Worm (Caenorhabditis elegans): ENCODE results near the gene eif-2Bgamma.

Gene eif-2Bgamma

ce11 chrII:6927034-6927433 is 40.4 kb downstream of the eif-2Bgamma start:
- TF ChIP-seq nhr-48 (tag; optimal IDR thresholded peaks at IDR 0.05) (no peak), aha-1 (tag) (peak; percentile 93), Y105C5A.15 (GFP tag; IDR thresholded peaks at IDR 0.05) (no peak), ztf-11 (tag; optimal IDR thresholded peaks at IDR 0.05) (no peak), attf-4 (tag; optimal IDR thresholded peaks at IDR 0.05) (no peak), ceh-20 (GFP tag; IDR thresholded peaks at IDR 0.05) (0 out of 2 replicates have a peak, but pooled peaks have one; percentile 16), cey-2 (tag; optimal IDR thresholded peaks at IDR 0.05; ENCODE audit: borderline replicate concordance, insufficient read depth) (no peak), hmg-1.1 (GFP tag; IDR thresholded peaks at IDR 0.05) (0 out of 2 replicates have a peak, but pooled peaks have one; percentile 23), dmd-6 (GFP tag; IDR thresholded peaks at IDR 0.05) (peak; percentile 8; the same call in 1 of the 2 replicates)

ce11 chrII:6926488-6926887 is 41.0 kb downstream of the eif-2Bgamma start:
- TF ChIP-seq gei-8 (GFP tag; optimal IDR thresholded peaks at IDR 0.05) (no peak), F10B5.3 (tag; optimal IDR thresholded peaks at IDR 0.05) (peak; percentile 9), T20F7.1 (GFP tag; optimal IDR thresholded peaks at IDR 0.05) (peak; percentile 64), skn-1 (tag; optimal IDR thresholded peaks at IDR 0.05) (no peak), mdt-29 (GFP tag; IDR thresholded peaks at IDR 0.05) (no peak), nhr-6 (tag; optimal IDR thresholded peaks at IDR 0.05) (no peak), hlh-11 (tag; optimal IDR thresholded peaks at IDR 0.05) (peak; percentile 94), lin-15B (tag; optimal IDR thresholded peaks at IDR 0.05) (no peak), nhr-48 (tag; optimal IDR thresholded peaks at IDR 0.05) (peak; percentile 75), hlh-30 (tag; optimal IDR thresholded peaks at IDR 0.05; ENCODE audit: insufficient read depth) (peak; percentile 94), R02D3.7 (tag; optimal IDR thresholded peaks at IDR 0.05) (no peak), ceh-44 (GFP tag; IDR thresholded peaks at IDR 0.05) (no peak), ztf-7 (tag; optimal IDR thresholded peaks at IDR 0.05) (no peak), pha-4 (GFP tag; IDR thresholded peaks at IDR 0.05) (peak; percentile 76; the same call in 1 of the 2 replicates), pha-4 (tag; optimal IDR thresholded peaks at IDR 0.05) (peak; percentile 30), F37D6.2 (tag; optimal IDR thresholded peaks at IDR 0.05) (peak; percentile 44), ceh-20 (GFP tag; IDR thresholded peaks at IDR 0.05) (peak; percentile 13; the same call in 1 of the 2 replicates), dve-1 (tag; optimal IDR thresholded peaks at IDR 0.05; ENCODE audit: insufficient read depth) (peak; percentile 93), nhr-77 (tag; optimal IDR thresholded peaks at IDR 0.05) (peak; percentile 56), spr-1 (tag; optimal IDR thresholded peaks at IDR 0.05) (peak; percentile 0), aly-2 (tag; optimal IDR thresholded peaks at IDR 0.05) (no peak), aha-1 (tag) (peak; percentile 52), zag-1 (tag; optimal IDR thresholded peaks at IDR 0.05) (no peak), arid-1 (GFP tag; conservative IDR thresholded peaks at IDR 0.05) (peak; percentile 23; the same call in 1 of the 2 replicates), nhr-102 (tag; optimal IDR thresholded peaks at IDR 0.05) (peak; percentile 47), Y105C5A.15 (GFP tag; IDR thresholded peaks at IDR 0.05) (no peak), mxl-3 (GFP tag; optimal IDR thresholded peaks at IDR 0.05) (peak; percentile 78), set-16 (GFP tag; IDR thresholded peaks at IDR 0.05) (peak; percentile 68), ceh-28 (tag; optimal IDR thresholded peaks at IDR 0.05) (peak; percentile 34), zfp-3 (GFP tag; conservative IDR thresholded peaks at IDR 0.05) (0 out of 2 replicates have a peak, but pooled peaks have one; percentile 16), ctbp-1 (GFP tag; IDR thresholded peaks at IDR 0.05) (peak; percentile 72), jun-1 (tag; optimal IDR thresholded peaks at IDR 0.05) (peak; percentile 44), nhr-11 (tag; optimal IDR thresholded peaks at IDR 0.05) (peak; percentile 73), spr-3 (GFP tag; optimal IDR thresholded peaks at IDR 0.05) (no peak), php-3 (GFP tag; IDR thresholded peaks at IDR 0.05) (peak; percentile 63; the same call in 1 of the 2 replicates), cey-2 (tag; optimal IDR thresholded peaks at IDR 0.05; ENCODE audit: borderline replicate concordance, insufficient read depth) (no peak), unc-130 (GFP tag; optimal IDR thresholded peaks at IDR 0.05) (no peak), rbr-2 (tag; optimal IDR thresholded peaks at IDR 0.05) (peak; percentile 83), egl-27 (tag; optimal IDR thresholded peaks at IDR 0.05) (no peak), unc-39 (tag; optimal IDR thresholded peaks at IDR 0.05) (no peak), F44E2.7 (GFP tag; IDR thresholded peaks at IDR 0.05) (no peak), hmg-1.1 (GFP tag; IDR thresholded peaks at IDR 0.05) (peak; percentile 87), lin-1 (GFP tag; IDR thresholded peaks at IDR 0.05) (peak; percentile 73; the same call in 1 of the 2 replicates), ZK337.2 (GFP tag; IDR thresholded peaks at IDR 0.05) (0 out of 2 replicates have a peak, but pooled peaks have one; percentile 46), F49E8.2 (tag; optimal IDR thresholded peaks at IDR 0.05; ENCODE audit: borderline replicate concordance) (no peak)
